Fruit fly (Drosophila melanogaster) whole organism, embryonic: Measurements from ENCODE around the gene Polr2G.

Source experiments
- Asciz ChIP-seq: fragments of 200-800 bp; sonication (Bioruptor generic); optimal IDR thresholded peaks from 2 replicates; lab custom pipeline; 2017; ENCODE audit warnings: missing biosample characterization, mild to moderate bottlenecking, missing genetic modification characterization, missing genetic modification reagents
- B-H2 ChIP-seq: fragments of 200-800 bp; sonication (Bioruptor generic); optimal IDR thresholded peaks from 2 replicates; lab custom pipeline; 2018; ENCODE audit warnings: missing biosample characterization, mild to moderate bottlenecking, missing genetic modification characterization
- BEAF-32 ChIP-seq: fragments of 200-800 bp; sonication (Bioruptor generic); optimal IDR thresholded peaks from 3 replicates; lab custom pipeline; 2017; ENCODE audit warnings: missing biosample characterization, missing genetic modification characterization, mild to moderate bottlenecking, moderate library complexity, missing genetic modification reagents
- Bgb ChIP-seq: fragments of 200-800 bp; sonication (Bioruptor generic); IDR thresholded peaks from 2 replicates; pipeline ENCODE4 v1.3.6; 2022; ENCODE audit warnings: missing biosample characterization, missing genetic modification characterization; ENCODE audit not compliant: partially characterized antibody
- CG10267 ChIP-seq: fragments of 200-800 bp; sonication (Bioruptor generic); optimal IDR thresholded peaks from 2 replicates; lab custom pipeline; 2018; ENCODE audit warnings: missing biosample characterization, mild to moderate bottlenecking, missing genetic modification characterization, moderate library complexity
- CG11696 ChIP-seq: fragments of 200-800 bp; sonication (Bioruptor generic); IDR thresholded peaks from 2 replicates; pipeline ENCODE4 v1.3.6; 2022; ENCODE audit warnings: missing biosample characterization, missing genetic modification characterization
- CG14710 ChIP-seq: fragments of 200-800 bp; sonication (Bioruptor generic); optimal IDR thresholded peaks from 3 replicates; lab custom pipeline; 2019; ENCODE audit warnings: missing biosample characterization, mild to moderate bottlenecking, missing genetic modification characterization, moderate library complexity
- CG15011 ChIP-seq: fragments of 200-800 bp; sonication (Bioruptor generic); optimal IDR thresholded peaks from 3 replicates; lab custom pipeline; 2018; ENCODE audit warnings: missing biosample characterization, mild to moderate bottlenecking, missing genetic modification characterization
- CG15479 ChIP-seq: fragments of 200-800 bp; sonication (Bioruptor generic); optimal IDR thresholded peaks from 3 replicates; lab custom pipeline; 2019; ENCODE audit warnings: missing biosample characterization, mild to moderate bottlenecking, missing genetic modification characterization, moderate library complexity
- CG1603 ChIP-seq: fragments of 200-800 bp; sonication (Bioruptor generic); optimal IDR thresholded peaks from 2 replicates; lab custom pipeline; 2019; ENCODE audit warnings: missing biosample characterization, mild to moderate bottlenecking, missing genetic modification characterization, moderate library complexity
- CG17568 ChIP-seq: fragments of 200-800 bp; sonication (Bioruptor generic); optimal IDR thresholded peaks from 2 replicates; lab custom pipeline; 2018; ENCODE audit warnings: missing biosample characterization, mild to moderate bottlenecking, missing genetic modification characterization, moderate library complexity
- CG18262 ChIP-seq: fragments of 200-800 bp; optimal IDR thresholded peaks from 3 replicates; lab custom pipeline; 2019; ENCODE audit warnings: missing biosample characterization, mild to moderate bottlenecking, missing genetic modification characterization, moderate library complexity
- CG30020 ChIP-seq: fragments of 200-800 bp; optimal IDR thresholded peaks from 2 replicates; lab custom pipeline; 2019; ENCODE audit warnings: missing biosample characterization, mild to moderate bottlenecking, missing genetic modification characterization, moderate library complexity
- CG34376 ChIP-seq: fragments of 200-800 bp; sonication (Bioruptor generic); optimal IDR thresholded peaks from 2 replicates; lab custom pipeline; 2018; ENCODE audit warnings: missing biosample characterization, mild to moderate bottlenecking, missing genetic modification characterization
- CG4328 ChIP-seq: fragments of 200-800 bp; sonication (Bioruptor generic); optimal IDR thresholded peaks from 3 replicates; lab custom pipeline; 2017; ENCODE audit warnings: missing biosample characterization, missing genetic modification reagents, missing genetic modification characterization
- CG8924 ChIP-seq: fragments of 200-800 bp; optimal IDR thresholded peaks from 3 replicates; lab custom pipeline; 2019; ENCODE audit warnings: missing biosample characterization, mild to moderate bottlenecking, missing genetic modification characterization, moderate library complexity
- CG9727 ChIP-seq: fragments of 200-800 bp; sonication (Bioruptor generic); optimal IDR thresholded peaks from 3 replicates; lab custom pipeline; 2017; ENCODE audit warnings: missing biosample characterization, mild to moderate bottlenecking, missing genetic modification characterization
- CHES-1-like ChIP-seq: fragments of 200-800 bp; sonication (Bioruptor generic); optimal IDR thresholded peaks from 2 replicates; lab custom pipeline; 2016; ENCODE audit warnings: missing biosample characterization, missing genetic modification characterization
- Dp ChIP-seq: fragments of 200-800 bp; sonication (Bioruptor generic); optimal IDR thresholded peaks from 2 replicates; lab custom pipeline; 2018; ENCODE audit warnings: missing biosample characterization, mild to moderate bottlenecking, missing genetic modification characterization, moderate library complexity
- Med ChIP-seq: fragments of 200-800 bp; sonication (Bioruptor generic); peaks from one replicate; lab custom pipeline; 2016; ENCODE audit warnings: missing biosample characterization, missing genetic modification characterization, mild to moderate bottlenecking, inconsistent platforms, moderate library complexity
- Ravus ChIP-seq: fragments of 200-800 bp; sonication (Bioruptor generic); IDR thresholded peaks from 2 replicates; pipeline ENCODE4 v1.3.6; 2022; ENCODE audit warnings: missing biosample characterization, missing genetic modification characterization
- Scr ChIP-seq: fragments of 200-800 bp; sonication (Bioruptor generic); IDR thresholded peaks from 2 replicates; pipeline ENCODE4 v1.3.6; 2022; ENCODE audit warnings: missing biosample characterization, missing genetic modification characterization; ENCODE audit not compliant: partially characterized antibody
- Sry-β ChIP-seq: fragments of 200-800 bp; sonication (Bioruptor generic); optimal IDR thresholded peaks from 2 replicates; lab custom pipeline; 2018; ENCODE audit warnings: missing biosample characterization, mild to moderate bottlenecking, missing genetic modification characterization, moderate library complexity
- Stat92E ChIP-seq, 3 experiments: fragments of >200 bp in 2 of 3; fragments of 200-800 bp in 1 of 3; sonication (Bioruptor generic) in 1 of 3; optimal IDR thresholded peaks; 2 replicates each; lab custom pipeline; 2017 to 2019; ENCODE audit warnings: missing biosample characterization in 3 of 3, missing genetic modification characterization in 3 of 3, mild to moderate bottlenecking in 1 of 3, moderate library complexity in 1 of 3
- ara ChIP-seq: fragments of 200-800 bp; sonication (Bioruptor generic); IDR thresholded peaks from 2 replicates; pipeline ENCODE4 v1.3.6; 2022; ENCODE audit warnings: missing biosample characterization, missing genetic modification characterization
- crp ChIP-seq, 2 experiments: fragments of 200-800 bp; sonication (Bioruptor generic); optimal IDR thresholded peaks; 2 replicates in 1 of 2; 3 replicates in 1 of 2; lab custom pipeline; 2017; ENCODE audit warnings: missing biosample characterization in 2 of 2, missing genetic modification characterization in 2 of 2, mild to moderate bottlenecking in 1 of 2, moderate library complexity in 1 of 2
- danr ChIP-seq: fragments of 200-800 bp; sonication (Bioruptor generic); IDR thresholded peaks from 2 replicates; pipeline ENCODE4 v1.3.6; 2022; ENCODE audit warnings: missing biosample characterization, missing genetic modification characterization
- fd102C ChIP-seq: fragments of 200-800 bp; sonication (Bioruptor generic); optimal IDR thresholded peaks from 2 replicates; lab custom pipeline; 2018; ENCODE audit warnings: missing biosample characterization, mild to moderate bottlenecking, missing genetic modification characterization, moderate library complexity
- grn ChIP-seq: fragments of 200-800 bp; sonication (Bioruptor generic); optimal IDR thresholded peaks from 3 replicates; lab custom pipeline; 2017; ENCODE audit warnings: missing biosample characterization, missing genetic modification characterization
- gro ChIP-seq: fragments of 200-800 bp; sonication (Bioruptor generic); optimal IDR thresholded peaks from 2 replicates; lab custom pipeline; 2016; ENCODE audit warnings: missing biosample characterization, missing genetic modification characterization
- inv ChIP-seq: fragments of 200-800 bp; sonication (Bioruptor generic); IDR thresholded peaks from 2 replicates; pipeline ENCODE4 v1.3.6; 2022; ENCODE audit warnings: missing biosample characterization, missing genetic modification characterization; ENCODE audit not compliant: partially characterized antibody
- ken ChIP-seq: fragments of 200-800 bp; sonication (Bioruptor generic); IDR thresholded peaks from 3 replicates; pipeline ENCODE4 v1.3.6; 2022; ENCODE audit warnings: missing biosample characterization, missing genetic modification characterization
- lilli ChIP-seq: fragments of 200-800 bp; sonication (Bioruptor generic); optimal IDR thresholded peaks from 3 replicates; lab custom pipeline; 2016; ENCODE audit warnings: missing biosample characterization, missing genetic modification characterization
- lola ChIP-seq, 3 experiments: fragments of >200 bp in 2 of 3; fragments of 200-800 bp in 1 of 3; sonication (Bioruptor generic) in 1 of 3; optimal IDR thresholded peaks; 2 replicates each; lab custom pipeline; 2017 to 2019; ENCODE audit warnings: missing biosample characterization in 3 of 3, missing genetic modification characterization in 3 of 3, mild to moderate bottlenecking in 1 of 3, moderate library complexity in 1 of 3
- mirr ChIP-seq: fragments of 200-800 bp; sonication (Bioruptor generic); optimal IDR thresholded peaks from 3 replicates; lab custom pipeline; 2018; ENCODE audit warnings: missing biosample characterization, mild to moderate bottlenecking, missing genetic modification characterization
- pho ChIP-seq: fragments of 200-800 bp; sonication (Bioruptor generic); optimal IDR thresholded peaks from 2 replicates; lab custom pipeline; 2016; ENCODE audit warnings: missing biosample characterization, missing genetic modification characterization
- scrt ChIP-seq: fragments of 200-800 bp; sonication (Bioruptor generic); optimal IDR thresholded peaks from 2 replicates; lab custom pipeline; 2018; ENCODE audit warnings: missing biosample characterization, mild to moderate bottlenecking, missing genetic modification characterization, moderate library complexity
- sim ChIP-seq: fragments of 200-800 bp; sonication (Bioruptor generic); IDR thresholded peaks from 2 replicates; pipeline ENCODE4 v1.3.6; 2022; ENCODE audit warnings: missing biosample characterization, missing genetic modification characterization
- sqz ChIP-seq: fragments of 200-800 bp; sonication (Bioruptor generic); optimal IDR thresholded peaks from 3 replicates; lab custom pipeline; 2018; ENCODE audit warnings: missing biosample characterization, mild to moderate bottlenecking, missing genetic modification characterization
- trem ChIP-seq: fragments of 200-800 bp; optimal IDR thresholded peaks from 3 replicates; lab custom pipeline; 2019; ENCODE audit warnings: missing biosample characterization, mild to moderate bottlenecking, missing genetic modification characterization, moderate library complexity
- unc-4 ChIP-seq: fragments of 200-800 bp; sonication (Bioruptor generic); IDR thresholded peaks from 2 replicates; pipeline ENCODE4 v1.3.6; 2022; ENCODE audit warnings: missing biosample characterization, missing genetic modification characterization; ENCODE audit not compliant: partially characterized antibody
- zen ChIP-seq: fragments of 200-800 bp; sonication (Bioruptor generic); optimal IDR thresholded peaks from 3 replicates; lab custom pipeline; 2018; ENCODE audit warnings: missing biosample characterization, mild to moderate bottlenecking, missing genetic modification characterization, moderate library complexity

Polr2G gene

dm6 chr3R:15213362-15213989 lies 9.5 kb downstream of the Polr2G start, which contains the start of the genes CG6654 and CG4210 (continued):
- TF ChIP-seq CG1603 (tag; lab: Kevin White, UChicago) (peak; percentile 50), zen (tag; lab: Kevin White, UChicago) (peak; percentile 36), mirr (GFP tag; lab: Kevin White, UChicago) (no peak), CG11696 (GFP tag; lab: Robert Waterston, UW) (no peak), sqz (GFP tag; lab: Kevin White, UChicago) (no peak), Stat92E (GFP tag; optimal IDR thresholded peaks at IDR 0.05; lab: Kevin White, UChicago) (peak in 1 of 3 experiments; percentile 63), CG18262 (tag; lab: Kevin White, UChicago) (peak; percentile 22), CG9727 (peak; percentile 1), trem (tag; lab: Kevin White, UChicago) (peak; percentile 59), CG14710 (tag; lab: Kevin White, UChicago) (peak; percentile 61), unc-4 (peak; percentile 51; the same call in 1 of the 2 replicates), Scr (GFP tag; lab: Robert Waterston, UW) (peak; percentile 68), CG10267 (tag; lab: Kevin White, UChicago) (peak; percentile 58), CG15011 (GFP tag; lab: Kevin White, UChicago) (no peak), CHES-1-like (no peak), BEAF-32 (GFP tag; lab: Kevin White, UChicago) (peak; percentile 78), danr (GFP tag; lab: Robert Waterston, UW) (no peak), Sry-β (GFP tag; lab: Kevin White, UChicago) (peak; percentile 15), ara (GFP tag; lab: Robert Waterston, UW) (no peak), pho (GFP tag; lab: Kevin White, UChicago) (no peak), CG8924 (tag; lab: Kevin White, UChicago) (peak; percentile 6), crp (GFP tag; optimal IDR thresholded peaks at IDR 0.05; lab: Kevin White, UChicago) (peak in 1 of 2 experiments; percentile 31), grn (GFP tag; lab: Kevin White, UChicago) (peak; percentile 88), CG17568 (GFP tag; lab: Kevin White, UChicago) (no peak), gro (GFP tag; lab: Kevin White, UChicago) (peak; percentile 33), B-H2 (GFP tag; lab: Kevin White, UChicago) (peak; percentile 38), inv (GFP tag; lab: Robert Waterston, UW) (peak; percentile 37; the same call in 1 of the 2 replicates), Med (GFP tag; lab: Kevin White, UChicago) (peak; percentile 57), scrt (GFP tag; lab: Kevin White, UChicago) (no peak), CG30020 (tag; lab: Kevin White, UChicago) (peak; percentile 47), sim (GFP tag; lab: Robert Waterston, UW) (no peak), CG4328 (GFP tag; lab: Kevin White, UChicago) (peak; percentile 28), CG34376 (GFP tag; lab: Kevin White, UChicago) (peak; percentile 28), Ravus (GFP tag; lab: Robert Waterston, UW) (no peak), ken (GFP tag; lab: Robert Waterston, UW) (no peak), Bgb (GFP tag; lab: Robert Waterston, UW) (peak; percentile 59), fd102C (GFP tag; lab: Kevin White, UChicago) (no peak), lilli (peak; percentile 31), CG15479 (GFP tag; lab: Kevin White, UChicago) (peak; percentile 20), lola (GFP tag; optimal IDR thresholded peaks at IDR 0.05; lab: Kevin White, UChicago) (peak in 1 of 3 experiments; percentile 23), Asciz (GFP tag; lab: Kevin White, UChicago) (peak; percentile 1), Dp (GFP tag; lab: Kevin White, UChicago) (peak; percentile 90)
